Fruit fly (Drosophila melanogaster) whole organism, embryonic: ENCODE data around the gene sicily.

Experiments used
- Atf-2 ChIP-seq: fragments of 200-800 bp; sonication (Bioruptor generic); optimal IDR thresholded peaks from 2 replicates; lab custom pipeline; 2016; ENCODE audit warnings: missing biosample characterization, missing genetic modification characterization
- BtbVII ChIP-seq: fragments of 200-800 bp; sonication (Bioruptor generic); optimal IDR thresholded peaks from 3 replicates; lab custom pipeline; 2017; ENCODE audit warnings: missing biosample characterization, mild to moderate bottlenecking, missing genetic modification characterization
- Bteb2 ChIP-seq: fragments of 200-800 bp; sonication (Bioruptor generic); optimal IDR thresholded peaks from 2 replicates; lab custom pipeline; 2016; ENCODE audit warnings: missing biosample characterization, missing genetic modification characterization
- CG1024 ChIP-seq: fragments of 200-800 bp; sonication (Bioruptor generic); IDR thresholded peaks from 2 replicates; pipeline ENCODE4 v1.3.6; 2022; ENCODE audit warnings: missing biosample characterization, missing genetic modification characterization
- CG12155 ChIP-seq: fragments of 200-800 bp; sonication (Bioruptor generic); optimal IDR thresholded peaks from 3 replicates; lab custom pipeline; 2016; ENCODE audit warnings: missing biosample characterization, missing genetic modification characterization
- CG12299 ChIP-seq: fragments of 200-800 bp; sonication (Bioruptor generic); optimal IDR thresholded peaks from 2 replicates; lab custom pipeline; 2018; ENCODE audit warnings: missing biosample characterization, mild to moderate bottlenecking, missing genetic modification characterization
- CG13894 ChIP-seq: fragments of 200-800 bp; sonication (Bioruptor generic); optimal IDR thresholded peaks from 3 replicates; lab custom pipeline; 2018; ENCODE audit warnings: missing biosample characterization, mild to moderate bottlenecking, missing genetic modification characterization, moderate library complexity
- CG14667 ChIP-seq: fragments of 200-800 bp; sonication (Bioruptor generic); IDR thresholded peaks from 2 replicates; pipeline ENCODE4 v1.3.6; 2022; ENCODE audit warnings: missing biosample characterization, missing genetic modification characterization
- CG1529 ChIP-seq: fragments of 200-800 bp; sonication (Bioruptor generic); optimal IDR thresholded peaks from 3 replicates; lab custom pipeline; 2018; ENCODE audit warnings: missing biosample characterization, missing genetic modification characterization
- CG1603 ChIP-seq: fragments of 200-800 bp; sonication (Bioruptor generic); optimal IDR thresholded peaks from 2 replicates; lab custom pipeline; 2019; ENCODE audit warnings: missing biosample characterization, mild to moderate bottlenecking, missing genetic modification characterization, moderate library complexity
- CG1647 ChIP-seq: fragments of 200-800 bp; sonication (Bioruptor generic); optimal IDR thresholded peaks from 3 replicates; lab custom pipeline; 2016; ENCODE audit warnings: missing biosample characterization, missing genetic modification characterization
- CG16779 ChIP-seq: fragments of 200-800 bp; sonication (Bioruptor generic); IDR thresholded peaks from 2 replicates; pipeline ENCODE4 v1.3.6; 2022; ENCODE audit warnings: missing biosample characterization, missing genetic modification characterization
- CG17359 ChIP-seq: fragments of 200-800 bp; sonication (Bioruptor generic); optimal IDR thresholded peaks from 3 replicates; lab custom pipeline; 2018; ENCODE audit warnings: missing biosample characterization, mild to moderate bottlenecking, missing genetic modification characterization, moderate library complexity
- CG3065 ChIP-seq: fragments of 200-800 bp; sonication (Bioruptor generic); optimal IDR thresholded peaks from 2 replicates; lab custom pipeline; 2016; ENCODE audit warnings: missing biosample characterization, missing genetic modification characterization
- CG3281 ChIP-seq: fragments of 200-800 bp; sonication (Bioruptor generic); optimal IDR thresholded peaks from 3 replicates; lab custom pipeline; 2017; ENCODE audit warnings: missing biosample characterization, mild to moderate bottlenecking, missing genetic modification characterization
- CG34376 ChIP-seq: fragments of 200-800 bp; sonication (Bioruptor generic); optimal IDR thresholded peaks from 2 replicates; lab custom pipeline; 2018; ENCODE audit warnings: missing biosample characterization, mild to moderate bottlenecking, missing genetic modification characterization
- CG5180 ChIP-seq: fragments of 200-800 bp; sonication (Bioruptor generic); optimal IDR thresholded peaks from 3 replicates; lab custom pipeline; 2017; ENCODE audit warnings: missing biosample characterization, missing genetic modification characterization, mild to moderate bottlenecking, moderate library complexity, missing genetic modification reagents
- CG6791 ChIP-seq: fragments of 200-800 bp; sonication (Bioruptor generic); IDR thresholded peaks from 3 replicates; pipeline ENCODE4 v1.3.6; 2022; ENCODE audit warnings: missing biosample characterization, missing genetic modification characterization; ENCODE audit not compliant: partially characterized antibody
- CG6813 ChIP-seq: fragments of 200-800 bp; sonication (Bioruptor generic); optimal IDR thresholded peaks from 2 replicates; lab custom pipeline; 2017; ENCODE audit warnings: missing biosample characterization, missing genetic modification characterization, mild to moderate bottlenecking, moderate library complexity, missing genetic modification reagents
- CG7556 ChIP-seq: fragments of 200-800 bp; sonication (Bioruptor generic); optimal IDR thresholded peaks from 2 replicates; lab custom pipeline; 2017; ENCODE audit warnings: missing biosample characterization, mild to moderate bottlenecking, missing genetic modification characterization
- CG8290 ChIP-seq, 3 experiments: fragments of 200-800 bp; sonication (Bioruptor generic); optimal IDR thresholded peaks; 2 replicates each; lab custom pipeline; 2016 to 2019; ENCODE audit warnings: missing biosample characterization in 3 of 3, missing genetic modification characterization in 3 of 3, mild to moderate bottlenecking in 2 of 3, moderate library complexity in 1 of 3
- CG8478 ChIP-seq: fragments of >200 bp; optimal IDR thresholded peaks from 2 replicates; lab custom pipeline; 2018
- Deaf1 ChIP-seq: fragments of 200-800 bp; optimal IDR thresholded peaks from 3 replicates; lab custom pipeline; 2019; ENCODE audit warnings: missing biosample characterization, mild to moderate bottlenecking, missing genetic modification characterization, moderate library complexity
- Ets97D ChIP-seq: fragments of 200-800 bp; sonication (Bioruptor generic); optimal IDR thresholded peaks from 3 replicates; lab custom pipeline; 2016; ENCODE audit warnings: missing biosample characterization, missing genetic modification characterization
- Hr78 ChIP-seq, 2 experiments: fragments of 200-800 bp in 1 of 2; fragments of >200 bp in 1 of 2; sonication (Bioruptor generic) in 1 of 2; optimal IDR thresholded peaks; 2 replicates each; lab custom pipeline; 2017 to 2019; ENCODE audit warnings: missing biosample characterization in 2 of 2, missing genetic modification characterization in 2 of 2, mild to moderate bottlenecking in 1 of 2, moderate library complexity in 1 of 2
- Oli ChIP-seq: fragments of 200-800 bp; sonication (Bioruptor generic); optimal IDR thresholded peaks from 2 replicates; lab custom pipeline; 2018; ENCODE audit warnings: missing biosample characterization, mild to moderate bottlenecking, missing genetic modification characterization, moderate library complexity
- Six4 ChIP-seq: fragments of 200-800 bp; sonication (Bioruptor generic); optimal IDR thresholded peaks from 2 replicates; lab custom pipeline; 2016; ENCODE audit warnings: missing biosample characterization, missing genetic modification characterization
- Sry-β ChIP-seq: fragments of 200-800 bp; sonication (Bioruptor generic); optimal IDR thresholded peaks from 2 replicates; lab custom pipeline; 2018; ENCODE audit warnings: missing biosample characterization, mild to moderate bottlenecking, missing genetic modification characterization, moderate library complexity
- Trl ChIP-seq, 3 experiments: fragments of >200 bp in 2 of 3; fragments of 200-800 bp in 1 of 3; sonication (Bioruptor generic) in 1 of 3; optimal IDR thresholded peaks; 2 replicates in 1 of 3; 3 replicates in 2 of 3; lab custom pipeline; 2016 to 2017; ENCODE audit warnings: missing biosample characterization in 1 of 3, missing genetic modification characterization in 1 of 3
- amos ChIP-seq: fragments of 200-800 bp; sonication (Bioruptor generic); IDR thresholded peaks from 2 replicates; pipeline ENCODE4 v1.3.6; 2022; ENCODE audit warnings: missing biosample characterization, missing genetic modification characterization; ENCODE audit not compliant: partially characterized antibody
- cato ChIP-seq: fragments of 200-800 bp; sonication (Bioruptor generic); optimal IDR thresholded peaks from 2 replicates; lab custom pipeline; 2016; ENCODE audit warnings: missing biosample characterization, missing genetic modification characterization, borderline replicate concordance
- chif ChIP-seq, 2 experiments: fragments of 200-800 bp; sonication (Bioruptor generic); optimal IDR thresholded peaks; 3 replicates each; lab custom pipeline; 2016; ENCODE audit warnings: missing biosample characterization in 2 of 2, missing genetic modification characterization in 2 of 2
- chinmo ChIP-seq: fragments of 200-800 bp; sonication (Bioruptor generic); IDR thresholded peaks from 4 replicates; pipeline ENCODE4 v1.3.6; 2022; ENCODE audit warnings: missing biosample characterization, missing genetic modification characterization; ENCODE audit not compliant: partially characterized antibody
- dmrt11E ChIP-seq: fragments of 200-800 bp; sonication (Bioruptor generic); optimal IDR thresholded peaks from 3 replicates; lab custom pipeline; 2018; ENCODE audit warnings: missing biosample characterization, mild to moderate bottlenecking, missing genetic modification characterization, moderate library complexity
- fd96Cb ChIP-seq: fragments of 200-800 bp; sonication (Bioruptor generic); optimal IDR thresholded peaks from 2 replicates; lab custom pipeline; 2018; ENCODE audit warnings: missing biosample characterization, mild to moderate bottlenecking, missing genetic modification characterization, moderate library complexity
- gro ChIP-seq: fragments of 200-800 bp; sonication (Bioruptor generic); optimal IDR thresholded peaks from 2 replicates; lab custom pipeline; 2016; ENCODE audit warnings: missing biosample characterization, missing genetic modification characterization
- gsb ChIP-seq: fragments of 200-800 bp; sonication (Bioruptor generic); IDR thresholded peaks from 2 replicates; pipeline ENCODE4 v1.3.6; 2022; ENCODE audit warnings: missing biosample characterization, missing genetic modification characterization
- knrl ChIP-seq: fragments of 200-800 bp; sonication (Bioruptor generic); IDR thresholded peaks from 3 replicates; pipeline ENCODE4 v1.3.6; 2022; ENCODE audit warnings: missing biosample characterization, missing genetic modification characterization; ENCODE audit not compliant: partially characterized antibody
- lmd ChIP-seq: fragments of 200-800 bp; sonication (Bioruptor generic); IDR thresholded peaks from 2 replicates; pipeline ENCODE4 v1.3.6; 2022; ENCODE audit warnings: missing biosample characterization, missing genetic modification characterization
- oc ChIP-seq: fragments of 200-800 bp; sonication (Bioruptor generic); optimal IDR thresholded peaks from 2 replicates; lab custom pipeline; 2018; ENCODE audit warnings: missing biosample characterization, mild to moderate bottlenecking, missing genetic modification characterization, moderate library complexity
- pnt ChIP-seq: fragments of 200-800 bp; sonication (Bioruptor generic); optimal IDR thresholded peaks from 3 replicates; lab custom pipeline; 2016; ENCODE audit warnings: missing biosample characterization, missing genetic modification characterization
- ranshi ChIP-seq: fragments of 200-800 bp; sonication (Bioruptor generic); IDR thresholded peaks from 2 replicates; pipeline ENCODE4 v1.3.6; 2022; ENCODE audit warnings: missing biosample characterization, missing genetic modification characterization
- salm ChIP-seq: fragments of 200-800 bp; sonication (Bioruptor generic); optimal IDR thresholded peaks from 2 replicates; lab custom pipeline; 2018; ENCODE audit warnings: missing biosample characterization, mild to moderate bottlenecking, missing genetic modification characterization
- sens ChIP-seq: fragments of 200-800 bp; sonication (Bioruptor generic); peaks from one replicate; lab custom pipeline; 2016; ENCODE audit warnings: missing biosample characterization, missing genetic modification characterization
- ssp ChIP-seq: fragments of 200-800 bp; sonication (Bioruptor generic); IDR thresholded peaks from 2 replicates; pipeline ENCODE4 v1.3.6; 2022; ENCODE audit warnings: missing biosample characterization, missing genetic modification characterization
- stc ChIP-seq: fragments of 200-800 bp; sonication (Bioruptor generic); IDR thresholded peaks from 2 replicates; pipeline ENCODE4 v1.3.6; 2022; ENCODE audit warnings: missing biosample characterization, missing genetic modification characterization
- tgo ChIP-seq: fragments of 200-800 bp; sonication (Bioruptor generic); IDR thresholded peaks from 3 replicates; pipeline ENCODE4 v1.3.6; 2022; ENCODE audit warnings: missing biosample characterization, missing genetic modification characterization
- tio ChIP-seq: fragments of 200-800 bp; sonication (Bioruptor generic); optimal IDR thresholded peaks from 2 replicates; lab custom pipeline; 2017; ENCODE audit warnings: missing biosample characterization, missing genetic modification characterization, inconsistent platforms
- zfh1 ChIP-seq: fragments of 200-800 bp; sonication (Bioruptor generic); IDR thresholded peaks from 3 replicates; pipeline ENCODE4 v1.3.6; 2022; ENCODE audit warnings: missing biosample characterization, missing genetic modification characterization

sicily gene

DNA sequence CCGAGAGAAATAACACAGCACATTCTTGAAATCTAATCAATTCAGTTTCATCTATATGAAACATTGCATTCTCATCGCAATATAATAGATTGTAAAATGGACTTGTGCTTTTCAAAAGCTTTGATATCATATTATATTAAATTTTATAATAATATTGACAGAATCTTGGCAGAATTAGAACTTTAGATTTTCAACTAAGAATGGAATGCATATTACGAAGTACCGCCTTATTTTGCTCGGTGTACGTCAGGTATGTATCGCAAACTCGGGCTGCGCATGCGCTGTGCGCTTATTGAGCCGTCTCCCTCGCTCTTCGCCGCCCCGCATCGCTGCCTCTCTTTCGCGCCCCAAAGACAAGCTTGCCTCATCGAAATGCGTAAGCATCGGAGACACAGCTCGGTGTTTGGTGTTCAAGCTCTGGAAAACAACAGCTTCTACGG is 23.6 kb downstream of the sicily start (continued):
- TF ChIP-seq knrl (GFP tag; lab: Robert Waterston, UW) (no peak), CG1529 (GFP tag; lab: Kevin White, UChicago) (peak; percentile 78), cato (GFP tag; lab: Kevin White, UChicago) (peak; percentile 29), CG13894 (tag; lab: Kevin White, UChicago) (peak; percentile 73), CG14667 (GFP tag; lab: Robert Waterston, UW) (peak; percentile 78), tio (GFP tag; lab: Kevin White, UChicago) (peak; percentile 84), zfh1 (GFP tag; lab: Robert Waterston, UW) (peak; percentile 87), CG6813 (GFP tag; lab: Kevin White, UChicago) (peak; percentile 79), ranshi (GFP tag; lab: Robert Waterston, UW) (peak; percentile 75), fd96Cb (peak; percentile 91), oc (tag; lab: Kevin White, UChicago) (peak; percentile 89), CG1024 (GFP tag; lab: Robert Waterston, UW) (peak; percentile 15; the same call in 1 of the 2 replicates), CG16779 (GFP tag; lab: Robert Waterston, UW) (0 out of 2 replicates have a peak, but pooled peaks have one; percentile 15), gro (GFP tag; lab: Kevin White, UChicago) (no peak), Oli (tag; lab: Kevin White, UChicago) (peak; percentile 92), CG1647 (no peak), Atf-2 (GFP tag; lab: Kevin White, UChicago) (no peak), CG6791 (GFP tag; lab: Robert Waterston, UW) (no peak), CG8478 (lab: Kevin White, UChicago) (no peak), gsb (GFP tag; lab: Robert Waterston, UW) (peak; percentile 74), Deaf1 (tag; lab: Kevin White, UChicago) (peak; percentile 73), CG12155 (peak; percentile 67), CG7556 (GFP tag; lab: Kevin White, UChicago) (peak; percentile 94), CG1603 (peak; percentile 13), amos (GFP tag; lab: Robert Waterston, UW) (no peak), CG17359 (tag; lab: Kevin White, UChicago) (peak; percentile 92), Hr78 (GFP tag; optimal IDR thresholded peaks at IDR 0.05; lab: Kevin White, UChicago) (peak in 1 of 2 experiments; percentile 79), salm (peak; percentile 87), pnt (peak; percentile 16), tgo (GFP tag; lab: Robert Waterston, UW) (peak; percentile 90)
- TF ChIP-seq, all 482 proteins: peak for 354

DNA sequence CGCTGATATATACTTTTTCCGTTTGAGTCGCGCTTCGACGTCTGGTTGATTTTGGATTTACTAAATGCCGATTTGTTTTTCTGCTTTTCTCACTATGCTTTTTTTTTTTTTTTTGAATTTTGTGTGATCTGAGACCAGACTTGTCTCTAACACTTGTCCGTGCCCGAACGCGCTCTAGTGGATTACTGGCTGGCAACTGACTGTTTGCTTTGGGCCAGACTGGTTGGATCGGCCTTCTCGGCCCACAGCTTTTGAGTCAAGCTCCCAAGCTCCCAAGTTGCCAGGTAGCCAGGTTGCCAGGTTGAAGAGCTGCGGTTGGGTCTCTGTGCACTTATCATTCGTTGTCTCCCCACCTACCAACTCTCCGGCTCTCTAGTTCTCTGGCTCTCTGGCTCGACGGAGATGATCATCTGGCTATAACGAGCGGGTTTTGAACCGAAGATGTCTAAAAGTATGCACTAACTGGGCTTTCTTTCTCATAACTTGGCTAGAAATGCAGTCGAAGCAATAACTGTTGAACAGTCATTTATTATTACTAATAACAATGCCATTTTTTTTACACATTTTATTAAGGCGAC is 25.6 kb downstream of the sicily start, which contains the start of gene pot:
TSS of gene pot (minus strand) at position 205 of the 578 bp plus-strand sequence.
- TF ChIP-seq BtbVII (GFP tag; lab: Kevin White, UChicago) (no peak), CG8290 (GFP tag; optimal IDR thresholded peaks at IDR 0.05; lab: Kevin White, UChicago) (no peak), CG8290 (tag; optimal IDR thresholded peaks at IDR 0.05; lab: Kevin White, UChicago) (peak in 1 of 2 experiments; percentile 47), CG12299 (tag; lab: Kevin White, UChicago) (no peak), Trl (optimal IDR thresholded peaks at IDR 0.05; lab: Kevin White, UChicago) (peak; percentile 56 to 59), Trl (GFP tag; optimal IDR thresholded peaks at IDR 0.05; lab: Kevin White, UChicago) (no peak), sens (GFP tag; lab: Kevin White, UChicago) (peak; percentile 41), stc (GFP tag; lab: Robert Waterston, UW) (no peak), Bteb2 (no peak), Six4 (no peak), ssp (no peak), CG3065 (GFP tag; lab: Kevin White, UChicago) (no peak), Ets97D (GFP tag; lab: Kevin White, UChicago) (no peak), chinmo (GFP tag; lab: Robert Waterston, UW) (peak; percentile 71; the same call in 2 of the 4 replicates), CG3281 (GFP tag; lab: Kevin White, UChicago) (no peak), CG34376 (GFP tag; lab: Kevin White, UChicago) (no peak), chif (GFP tag; optimal IDR thresholded peaks at IDR 0.05; lab: Kevin White, UChicago) (no peak), CG5180 (peak; percentile 84), lmd (no peak), Sry-β (GFP tag; lab: Kevin White, UChicago) (peak; percentile 88), dmrt11E (no peak)
